Worm (Caenorhabditis elegans) whole organism, L4/young adult: ENCODE measurements around the gene ndub-8.

Source experiments
- W03F9.2 ChIP-seq: fragments of 150-350 bp; optimal IDR thresholded peaks from 2 replicates; lab custom pipeline; 2014; ENCODE audit warnings: missing biosample characterization, missing genetic modification characterization
- dao-5 ChIP-seq: sonication (generic microtip); optimal IDR thresholded peaks from 2 replicates; lab custom pipeline; 2016; ENCODE audit warnings: missing genotype, missing genetic modification characterization, moderate library complexity, missing compliant biosample characterization
- him-1 ChIP-seq: sonication (generic microtip); optimal IDR thresholded peaks from 2 replicates; lab custom pipeline; 2016; ENCODE audit warnings: missing genotype, missing genetic modification reagents, missing genetic modification characterization, missing compliant biosample characterization

DNA sequence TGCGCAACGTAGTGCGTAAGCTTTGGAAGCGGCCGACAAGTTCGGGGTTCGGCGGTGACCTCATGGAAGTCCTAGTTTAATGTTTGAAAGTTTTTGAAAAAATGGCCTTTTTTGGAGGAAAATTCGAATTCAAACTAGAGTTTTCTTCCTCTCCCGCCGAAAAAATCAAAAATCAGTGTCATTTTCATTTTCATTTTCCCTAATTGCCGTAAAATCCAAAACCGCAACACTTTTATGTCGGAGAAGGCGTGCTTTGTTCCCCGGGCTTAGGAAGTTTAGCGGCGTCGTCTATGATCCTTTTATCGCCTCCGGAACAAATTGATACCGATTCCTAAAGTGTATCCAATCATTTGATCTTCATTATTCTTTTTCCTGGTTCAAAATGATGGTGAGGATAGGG, 52.2 kb downstream of the ndub-8 start, which contains the start of gene mltn-5:
- TF ChIP-seq him-1 (tag; lab: Kevin White, UChicago), result no peak
- no peak for TF ChIP-seq W03F9.2 (tag; lab: Kevin White, UChicago)
- no peak for TF ChIP-seq dao-5 (tag; lab: Kevin White, UChicago)
